Worm (Caenorhabditis elegans) whole organism, L1 larva: ENCODE measurements around the gene tric-1B.1.
A peak's percentile ranks its signal among the peaks of the same experiment; 100 is the strongest.

Source experiments
- dsc-1 ChIP-seq: sonication (generic microtip); optimal IDR thresholded peaks from 2 replicates; lab custom pipeline; 2016; ENCODE audit warnings: mild to moderate bottlenecking, missing genetic modification characterization, missing compliant biosample characterization
- hlh-4 ChIP-seq: sonication (generic microtip); optimal IDR thresholded peaks from 2 replicates; lab custom pipeline; 2016; ENCODE audit warnings: mild to moderate bottlenecking, missing genetic modification characterization, missing compliant biosample characterization
- lin-39 ChIP-seq: fragments of 150-350 bp; optimal IDR thresholded peaks from 2 replicates; lab custom pipeline; 2014; ENCODE audit warnings: missing biosample characterization, missing genetic modification reagents, missing genetic modification characterization
- nhr-77 ChIP-seq: fragments of 150-350 bp; optimal IDR thresholded peaks from 2 replicates; lab custom pipeline; 2014; ENCODE audit warnings: missing biosample characterization, missing genetic modification characterization
- nhr-90 ChIP-seq: sonication (generic microtip); optimal IDR thresholded peaks from 2 replicates; lab custom pipeline; 2016; ENCODE audit warnings: mild to moderate bottlenecking, missing genetic modification characterization, missing compliant biosample characterization; ENCODE audit not compliant: poor library complexity
- pqm-1 ChIP-seq: sonication (generic microtip); optimal IDR thresholded peaks from 3 replicates; lab custom pipeline; 2017; ENCODE audit warnings: missing biosample characterization, missing genetic modification characterization
- snpc-4 ChIP-seq: fragments of 150-350 bp; optimal IDR thresholded peaks from 2 replicates; lab custom pipeline; 2014; ENCODE audit warnings: missing biosample characterization, missing genetic modification characterization

- peak; percentile 54 for TF ChIP-seq nhr-90
- no peak for TF ChIP-seq hlh-4 (tag; lab: Kevin White, UChicago)
- peak; percentile 75 for TF ChIP-seq dsc-1 (tag; lab: Kevin White, UChicago)
- no peak for TF ChIP-seq pqm-1 (tag; lab: Kevin White, UChicago)
- no peak for TF ChIP-seq lin-39 (tag; lab: Kevin White, UChicago)
- TF ChIP-seq nhr-77 (tag; lab: Kevin White, UChicago): peak; percentile 63
- TF ChIP-seq snpc-4: peak; percentile 73
Measured at ce11 chrII:12222524-12222923, 43.5 kb downstream of the tric-1B.1 start.
